Worm (Caenorhabditis elegans): Measurements from ENCODE around the gene C31H1.5.

The C31H1.5 gene

DNA sequence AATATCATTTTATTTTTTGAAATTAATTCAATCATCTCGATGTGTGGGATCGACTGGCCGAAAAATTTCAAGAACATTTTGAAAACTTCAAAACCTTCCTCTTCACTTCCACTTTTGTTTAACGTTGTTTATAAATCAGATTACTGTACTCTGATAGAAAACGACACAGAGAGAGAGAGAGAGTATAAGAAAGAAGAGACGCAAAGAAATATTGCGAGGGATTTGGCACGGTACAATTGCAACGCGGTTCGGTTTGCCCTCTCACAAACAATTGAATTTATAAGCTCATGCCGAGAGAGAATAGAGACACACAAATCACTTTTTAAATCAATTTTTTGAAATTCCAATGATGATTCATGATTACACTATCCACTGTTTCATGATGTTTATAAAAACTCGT is 9.8 kb upstream of the C31H1.5 start:
- peak; percentile 20 for TF ChIP-seq pha-4 (tag; optimal IDR thresholded peaks at IDR 0.05)
- TF ChIP-seq ama-1 (optimal IDR thresholded peaks at IDR 0.05): no peak
- TF ChIP-seq fkh-10 (GFP tag; optimal IDR thresholded peaks at IDR 0.05): no peak

DNA sequence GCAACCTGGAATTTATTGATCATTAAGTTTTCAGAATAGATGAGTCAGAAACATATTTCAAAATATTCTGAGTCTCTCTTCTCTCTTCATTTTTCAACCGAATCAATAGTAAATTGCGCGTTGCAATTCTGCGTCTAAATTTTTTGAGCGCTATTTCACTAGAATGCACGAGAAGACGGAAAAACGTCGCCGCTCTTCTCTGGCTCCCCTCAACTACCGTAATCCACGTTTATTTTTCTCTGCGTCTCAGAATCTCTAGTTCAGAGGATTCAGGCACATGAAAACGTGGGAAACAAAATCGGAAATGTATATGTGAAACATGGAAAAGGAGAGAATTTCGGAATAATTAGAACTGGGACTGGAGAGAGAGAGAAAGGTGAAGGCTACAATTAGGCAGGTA is 8.9 kb upstream of the C31H1.5 start:
- no peak for TF ChIP-seq nhr-28 (tag; optimal IDR thresholded peaks at IDR 0.05)
- TF ChIP-seq nhr-237 (tag; optimal IDR thresholded peaks at IDR 0.05): no peak
- no peak for TF ChIP-seq nhr-11 (tag; optimal IDR thresholded peaks at IDR 0.05)
- TF ChIP-seq nhr-43 (tag; optimal IDR thresholded peaks at IDR 0.05; ENCODE audit: poor library complexity, severe bottlenecking): no peak
- TF ChIP-seq daf-12 (tag; optimal IDR thresholded peaks at IDR 0.05): no peak
- no peak for TF ChIP-seq fos-1 (tag; optimal IDR thresholded peaks at IDR 0.05)
- no peak for TF ChIP-seq ceh-9 (tag; optimal IDR thresholded peaks at IDR 0.05)
- no peak for TF ChIP-seq sea-2 (GFP tag; optimal IDR thresholded peaks at IDR 0.05)
- no peak for TF ChIP-seq nhr-67 (tag; optimal IDR thresholded peaks at IDR 0.05)
- no peak for TF ChIP-seq snpc-4 (tag; optimal IDR thresholded peaks at IDR 0.05)
- peak; percentile 95 for TF ChIP-seq nfya-1 (tag; optimal IDR thresholded peaks at IDR 0.05; ENCODE audit: insufficient read depth)
- TF ChIP-seq egl-27 (tag; optimal IDR thresholded peaks at IDR 0.05): no peak
- TF ChIP-seq elt-2 (tag; optimal IDR thresholded peaks at IDR 0.05): no peak
- TF ChIP-seq unc-62 (GFP tag; optimal IDR thresholded peaks at IDR 0.05): peak; percentile 8
- no peak for TF ChIP-seq nhr-23 (tag; optimal IDR thresholded peaks at IDR 0.05)
- TF ChIP-seq eor-1 (tag; optimal IDR thresholded peaks at IDR 0.05): no peak
- TF ChIP-seq skn-1 (tag; optimal IDR thresholded peaks at IDR 0.05): no peak
- no peak for TF ChIP-seq elt-3 (tag; optimal IDR thresholded peaks at IDR 0.05)
- TF ChIP-seq ceh-28 (tag; optimal IDR thresholded peaks at IDR 0.05): peak; percentile 32
- no peak for TF ChIP-seq mml-1 (tag; optimal IDR thresholded peaks at IDR 0.05)
- peak; percentile 57 for TF ChIP-seq jun-1 (tag; optimal IDR thresholded peaks at IDR 0.05)
- TF ChIP-seq ceh-82 (tag; optimal IDR thresholded peaks at IDR 0.05): no peak
- TF ChIP-seq fkh-10 (GFP tag; optimal IDR thresholded peaks at IDR 0.05): peak; percentile 42
- no peak for TF ChIP-seq nhr-76 (tag; optimal IDR thresholded peaks at IDR 0.05)
- peak; percentile 30 for TF ChIP-seq pha-4 (tag; optimal IDR thresholded peaks at IDR 0.05)
- TF ChIP-seq egl-5 (tag; optimal IDR thresholded peaks at IDR 0.05): no peak
- TF ChIP-seq zag-1 (tag; optimal IDR thresholded peaks at IDR 0.05): no peak
- no peak for TF ChIP-seq aly-2 (tag; optimal IDR thresholded peaks at IDR 0.05)
- TF ChIP-seq mdl-1 (tag; optimal IDR thresholded peaks at IDR 0.05): no peak
- peak; percentile 67 for TF ChIP-seq hmg-11 (tag; optimal IDR thresholded peaks at IDR 0.05)
- TF ChIP-seq nhr-12 (tag; optimal IDR thresholded peaks at IDR 0.05): no peak
- no peak for TF ChIP-seq ztf-11 (tag; optimal IDR thresholded peaks at IDR 0.05)
- no peak for TF ChIP-seq fkh-2 (tag; optimal IDR thresholded peaks at IDR 0.05)
- no peak for TF ChIP-seq tbx-2 (tag; optimal IDR thresholded peaks at IDR 0.05)
- TF ChIP-seq ZK546.5 (tag; optimal IDR thresholded peaks at IDR 0.05): no peak
- TF ChIP-seq unc-39 (tag; optimal IDR thresholded peaks at IDR 0.05): no peak
- TF ChIP-seq ama-1 (optimal IDR thresholded peaks at IDR 0.05): no peak
- TF ChIP-seq pqm-1 (tag; optimal IDR thresholded peaks at IDR 0.05): no peak
- TF ChIP-seq elt-1 (tag; optimal IDR thresholded peaks at IDR 0.05): no peak
- TF ChIP-seq ztf-4 (tag; optimal IDR thresholded peaks at IDR 0.05): no peak
- no peak for TF ChIP-seq R02D3.7 (tag; optimal IDR thresholded peaks at IDR 0.05)
- TF ChIP-seq lin-15B (tag; optimal IDR thresholded peaks at IDR 0.05): peak; percentile 18
- peak; percentile 63 for TF ChIP-seq lsy-12 (tag; optimal IDR thresholded peaks at IDR 0.05)
- no peak for TF ChIP-seq ceh-16 (tag; optimal IDR thresholded peaks at IDR 0.05)
- TF ChIP-seq lin-39 (tag; optimal IDR thresholded peaks at IDR 0.05): peak; percentile 63
- no peak for TF ChIP-seq nhr-77 (tag; optimal IDR thresholded peaks at IDR 0.05)
- TF ChIP-seq nhr-25 (tag; optimal IDR thresholded peaks at IDR 0.05): no peak
